Worm (Caenorhabditis elegans): ENCODE data around the gene C07A4.3.
A peak's percentile ranks its signal among the peaks of the same experiment; 100 is the strongest.

DNA sequence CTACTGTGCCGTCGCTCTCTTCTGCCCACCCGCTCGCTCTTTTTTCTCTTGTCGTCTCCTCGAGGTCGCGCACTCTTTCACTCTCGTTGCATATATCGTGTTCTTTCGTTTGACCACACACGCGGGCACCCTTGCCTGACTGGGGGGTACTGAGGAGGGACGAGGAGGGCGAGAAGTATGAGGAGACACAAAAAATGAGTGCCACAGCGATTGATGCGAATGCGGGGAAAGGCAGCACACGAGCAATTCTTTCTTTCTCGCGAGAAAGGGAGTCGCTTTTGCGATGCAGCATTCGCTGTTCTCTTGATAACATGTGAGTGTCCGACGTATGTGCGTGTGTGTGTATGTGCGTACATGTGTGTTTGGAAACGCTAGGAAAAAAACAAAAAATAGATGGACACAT lies 13.7 kb downstream of the C07A4.3 start:
- TF ChIP-seq ztf-4 (tag; optimal IDR thresholded peaks at IDR 0.05): peak; percentile 83
- peak; percentile 79 for TF ChIP-seq egl-27 (tag; optimal IDR thresholded peaks at IDR 0.05)
- peak; percentile 12 for TF ChIP-seq unc-62 (GFP tag; optimal IDR thresholded peaks at IDR 0.05)
- TF ChIP-seq fos-1 (tag; optimal IDR thresholded peaks at IDR 0.05): peak; percentile 81
